Fruit fly (Drosophila melanogaster) whole organism, embryonic: Measurements from ENCODE around the gene CG33679.

Experiments used
- Awh ChIP-seq: fragments of 200-800 bp; sonication (Bioruptor generic); IDR thresholded peaks from 2 replicates; pipeline ENCODE4, ENCODE4 v1.3.6; 2022; ENCODE audit warnings: missing biosample characterization, missing genetic modification characterization
- CG11696 ChIP-seq: fragments of 200-800 bp; sonication (Bioruptor generic); IDR thresholded peaks from 2 replicates; pipeline ENCODE4 v1.3.6; 2022; ENCODE audit warnings: missing biosample characterization, missing genetic modification characterization
- CG12236 ChIP-seq: fragments of 200-800 bp; sonication (Bioruptor generic); optimal IDR thresholded peaks from 2 replicates; lab custom pipeline; 2016; ENCODE audit warnings: missing biosample characterization, missing genetic modification characterization
- CG13287 ChIP-seq: fragments of 200-800 bp; sonication (Bioruptor generic); IDR thresholded peaks from 2 replicates; pipeline ENCODE4 v1.3.6; 2022; ENCODE audit warnings: missing biosample characterization, missing genetic modification characterization; ENCODE audit not compliant: partially characterized antibody
- CG13894 ChIP-seq: fragments of 200-800 bp; sonication (Bioruptor generic); optimal IDR thresholded peaks from 3 replicates; lab custom pipeline; 2018; ENCODE audit warnings: missing biosample characterization, mild to moderate bottlenecking, missing genetic modification characterization, moderate library complexity
- CG1832 ChIP-seq: fragments of 200-800 bp; sonication (Bioruptor generic); optimal IDR thresholded peaks from 2 replicates; lab custom pipeline; 2017; ENCODE audit warnings: missing biosample characterization, mild to moderate bottlenecking, missing genetic modification characterization, inconsistent platforms
- CG18599 ChIP-seq: fragments of 200-800 bp; sonication (Bioruptor generic); optimal IDR thresholded peaks from 3 replicates; lab custom pipeline; 2017; ENCODE audit warnings: missing biosample characterization, missing genetic modification characterization, mild to moderate bottlenecking, moderate library complexity, missing genetic modification reagents
- CG18619 ChIP-seq: fragments of 200-800 bp; sonication (Bioruptor generic); optimal IDR thresholded peaks from 3 replicates; lab custom pipeline; 2017; ENCODE audit warnings: missing biosample characterization, mild to moderate bottlenecking, missing genetic modification characterization
- CG18764 ChIP-seq: fragments of 200-800 bp; sonication (Bioruptor generic); optimal IDR thresholded peaks from 3 replicates; lab custom pipeline; 2016; ENCODE audit warnings: missing biosample characterization, missing genetic modification characterization
- CG2129 ChIP-seq: fragments of 200-800 bp; sonication (Bioruptor generic); IDR thresholded peaks from 2 replicates; pipeline ENCODE4 v1.3.6; 2022; ENCODE audit warnings: missing biosample characterization, missing genetic modification characterization; ENCODE audit not compliant: partially characterized antibody
- CG2875 ChIP-seq: fragments of 200-800 bp; sonication (Bioruptor generic); optimal IDR thresholded peaks from 2 replicates; lab custom pipeline; 2017; ENCODE audit warnings: missing biosample characterization, mild to moderate bottlenecking, missing genetic modification characterization, missing genetic modification reagents
- CG31388 ChIP-seq: fragments of 200-800 bp; sonication (Bioruptor generic); optimal IDR thresholded peaks from 2 replicates; lab custom pipeline; 2016; ENCODE audit warnings: missing biosample characterization, missing genetic modification characterization
- CG6813 ChIP-seq: fragments of 200-800 bp; sonication (Bioruptor generic); optimal IDR thresholded peaks from 2 replicates; lab custom pipeline; 2017; ENCODE audit warnings: missing biosample characterization, missing genetic modification characterization, mild to moderate bottlenecking, moderate library complexity, missing genetic modification reagents
- CG7786 ChIP-seq: fragments of 200-800 bp; sonication (Bioruptor generic); optimal IDR thresholded peaks from 2 replicates; lab custom pipeline; 2016; ENCODE audit warnings: missing biosample characterization, missing genetic modification characterization
- CG8359 ChIP-seq: fragments of 200-800 bp; sonication (Bioruptor generic); optimal IDR thresholded peaks from 2 replicates; lab custom pipeline; 2017; ENCODE audit warnings: missing biosample characterization, mild to moderate bottlenecking, missing genetic modification characterization, borderline replicate concordance
- CG8765 ChIP-seq: fragments of 200-800 bp; sonication (Bioruptor generic); IDR thresholded peaks from 2 replicates; pipeline ENCODE4 v1.3.6; 2022; ENCODE audit warnings: missing biosample characterization, missing genetic modification characterization
- CG8924 ChIP-seq: fragments of 200-800 bp; optimal IDR thresholded peaks from 3 replicates; lab custom pipeline; 2019; ENCODE audit warnings: missing biosample characterization, mild to moderate bottlenecking, missing genetic modification characterization, moderate library complexity
- CG9727 ChIP-seq: fragments of 200-800 bp; sonication (Bioruptor generic); optimal IDR thresholded peaks from 3 replicates; lab custom pipeline; 2017; ENCODE audit warnings: missing biosample characterization, mild to moderate bottlenecking, missing genetic modification characterization
- CG9932 ChIP-seq: fragments of 200-800 bp; sonication (Bioruptor generic); IDR thresholded peaks from 2 replicates; pipeline ENCODE4 v1.3.6; 2022; ENCODE audit warnings: missing biosample characterization, missing genetic modification characterization
- D ChIP-seq, 2 experiments: fragments of 200-800 bp in 1 of 2; fragments of >200 bp in 1 of 2; sonication (Bioruptor generic) in 1 of 2; optimal IDR thresholded peaks; 2 replicates in 1 of 2; 3 replicates in 1 of 2; lab custom pipeline; 2017; ENCODE audit warnings: mild to moderate bottlenecking in 1 of 2, missing biosample characterization in 1 of 2, missing genetic modification characterization in 1 of 2, missing genetic modification reagents in 1 of 2
- Fer2 ChIP-seq: fragments of 200-800 bp; sonication (Bioruptor generic); optimal IDR thresholded peaks from 2 replicates; lab custom pipeline; 2018; ENCODE audit warnings: missing biosample characterization, mild to moderate bottlenecking, missing genetic modification characterization, moderate library complexity
- Fer3 ChIP-seq: fragments of 200-800 bp; sonication (Bioruptor generic); optimal IDR thresholded peaks from 2 replicates; lab custom pipeline; 2018; ENCODE audit warnings: missing biosample characterization, mild to moderate bottlenecking, missing genetic modification characterization, moderate library complexity
- Hr39 ChIP-seq: fragments of >200 bp; optimal IDR thresholded peaks from 2 replicates; lab custom pipeline; 2017
- Lim3 ChIP-seq: fragments of 200-800 bp; sonication (Bioruptor generic); IDR thresholded peaks from 2 replicates; pipeline ENCODE4 v1.3.6; 2022; ENCODE audit warnings: missing biosample characterization, missing genetic modification characterization
- MTF-1 ChIP-seq: fragments of 200-800 bp; sonication (Bioruptor generic); optimal IDR thresholded peaks from 2 replicates; lab custom pipeline; 2018; ENCODE audit warnings: missing biosample characterization, mild to moderate bottlenecking, missing genetic modification characterization, borderline replicate concordance
- Nf-YA ChIP-seq: fragments of 200-800 bp; sonication (Bioruptor generic); IDR thresholded peaks from 2 replicates; pipeline ENCODE4 v1.3.6; 2022; ENCODE audit warnings: missing biosample characterization, missing genetic modification characterization
- Pdp1 ChIP-seq, 2 experiments: fragments of 200-800 bp; sonication (Bioruptor generic); optimal IDR thresholded peaks; 3 replicates each; lab custom pipeline; 2016; ENCODE audit warnings: missing biosample characterization in 2 of 2, missing genetic modification characterization in 2 of 2, mild to moderate bottlenecking in 1 of 2, moderate library complexity in 1 of 2
- Rfx ChIP-seq: fragments of 200-800 bp; sonication (Bioruptor generic); IDR thresholded peaks from 2 replicates; pipeline ENCODE4 v1.3.6; 2022; ENCODE audit warnings: missing biosample characterization, missing genetic modification characterization
- Sry-δ ChIP-seq: fragments of 200-800 bp; sonication (Bioruptor generic); optimal IDR thresholded peaks from 2 replicates; lab custom pipeline; 2016; ENCODE audit warnings: missing biosample characterization, missing genetic modification characterization
- YL-1 ChIP-seq: fragments of 200-800 bp; sonication (Bioruptor generic); optimal IDR thresholded peaks from 3 replicates; lab custom pipeline; 2017; ENCODE audit warnings: missing biosample characterization, mild to moderate bottlenecking, missing genetic modification characterization
- ash1 ChIP-seq: fragments of 200-800 bp; sonication (Bioruptor generic); optimal IDR thresholded peaks from 2 replicates; lab custom pipeline; 2018; ENCODE audit warnings: missing biosample characterization, mild to moderate bottlenecking, missing genetic modification characterization
- dm ChIP-seq: fragments of 200-800 bp; sonication (Bioruptor generic); optimal IDR thresholded peaks from 3 replicates; lab custom pipeline; 2016; ENCODE audit warnings: missing biosample characterization, missing genetic modification characterization
- gsb ChIP-seq: fragments of 200-800 bp; sonication (Bioruptor generic); IDR thresholded peaks from 2 replicates; pipeline ENCODE4 v1.3.6; 2022; ENCODE audit warnings: missing biosample characterization, missing genetic modification characterization
- hkb ChIP-seq, 2 experiments: fragments of 200-800 bp in 1 of 2; fragments of >200 bp in 1 of 2; sonication (Bioruptor generic) in 1 of 2; IDR thresholded peaks in 1 of 2; optimal IDR thresholded peaks in 1 of 2; 2 replicates each; pipeline versions ENCODE4 v1.3.6 to Lab custom; 2017 to 2022; ENCODE audit warnings: missing biosample characterization in 1 of 2, missing genetic modification characterization in 1 of 2
- jigr1 ChIP-seq: fragments of 200-800 bp; sonication (Bioruptor generic); IDR thresholded peaks from 3 replicates; pipeline ENCODE4 v1.3.6; 2022; ENCODE audit warnings: missing biosample characterization, missing genetic modification characterization
- knrl ChIP-seq: fragments of 200-800 bp; sonication (Bioruptor generic); IDR thresholded peaks from 3 replicates; pipeline ENCODE4 v1.3.6; 2022; ENCODE audit warnings: missing biosample characterization, missing genetic modification characterization; ENCODE audit not compliant: partially characterized antibody
- lbe ChIP-seq: fragments of 200-800 bp; sonication (Bioruptor generic); optimal IDR thresholded peaks from 2 replicates; lab custom pipeline; 2016; ENCODE audit warnings: missing biosample characterization, mild to moderate bottlenecking, missing genetic modification characterization
- oc ChIP-seq: fragments of 200-800 bp; sonication (Bioruptor generic); optimal IDR thresholded peaks from 2 replicates; lab custom pipeline; 2018; ENCODE audit warnings: missing biosample characterization, mild to moderate bottlenecking, missing genetic modification characterization, moderate library complexity
- shn ChIP-seq: fragments of 200-800 bp; sonication (Bioruptor generic); optimal IDR thresholded peaks from 3 replicates; lab custom pipeline; 2016; ENCODE audit warnings: missing biosample characterization, missing genetic modification characterization
- slp2 ChIP-seq: fragments of 200-800 bp; sonication (Bioruptor generic); optimal IDR thresholded peaks from 2 replicates; lab custom pipeline; 2016; ENCODE audit warnings: missing biosample characterization, missing genetic modification characterization
- so ChIP-seq: fragments of 200-800 bp; sonication (Bioruptor generic); IDR thresholded peaks from 3 replicates; pipeline ENCODE4 v1.3.6; 2022; ENCODE audit warnings: missing biosample characterization, missing genetic modification characterization
- sqz ChIP-seq: fragments of 200-800 bp; sonication (Bioruptor generic); optimal IDR thresholded peaks from 3 replicates; lab custom pipeline; 2018; ENCODE audit warnings: missing biosample characterization, mild to moderate bottlenecking, missing genetic modification characterization
- tll ChIP-seq, 2 experiments: fragments of 200-800 bp in 1 of 2; fragments of >200 bp in 1 of 2; sonication (Bioruptor generic) in 1 of 2; optimal IDR thresholded peaks; 2 replicates each; lab custom pipeline; 2017 to 2019; ENCODE audit warnings: missing biosample characterization in 2 of 2, missing genetic modification characterization in 2 of 2, mild to moderate bottlenecking in 1 of 2, moderate library complexity in 1 of 2
- unc-4 ChIP-seq: fragments of 200-800 bp; sonication (Bioruptor generic); IDR thresholded peaks from 2 replicates; pipeline ENCODE4 v1.3.6; 2022; ENCODE audit warnings: missing biosample characterization, missing genetic modification characterization; ENCODE audit not compliant: partially characterized antibody
- wek ChIP-seq: fragments of 200-800 bp; sonication (Bioruptor generic); optimal IDR thresholded peaks from 3 replicates; lab custom pipeline; 2018; ENCODE audit warnings: missing biosample characterization, mild to moderate bottlenecking, missing genetic modification characterization, moderate library complexity
- zen ChIP-seq: fragments of 200-800 bp; sonication (Bioruptor generic); optimal IDR thresholded peaks from 3 replicates; lab custom pipeline; 2018; ENCODE audit warnings: missing biosample characterization, mild to moderate bottlenecking, missing genetic modification characterization, moderate library complexity

CG33679 gene

dm6 chr2L:15056359-15057220 lies 1.5 kb upstream of the CG33679 start (continued):
- TF ChIP-seq shn (GFP tag; lab: Kevin White, UChicago) (no peak), CG18599 (GFP tag; lab: Kevin White, UChicago) (peak; percentile 74), gsb (no peak), lbe (peak; percentile 59), CG13287 (GFP tag; lab: Robert Waterston, UW) (no peak), MTF-1 (GFP tag; lab: Kevin White, UChicago) (peak; percentile 27), Hr39 (lab: Kevin White, UChicago) (no peak), CG1832 (GFP tag; lab: Kevin White, UChicago) (peak; percentile 79), ash1 (GFP tag; lab: Kevin White, UChicago) (no peak), CG9932 (GFP tag; lab: Robert Waterston, UW) (peak; percentile 51), wek (GFP tag; lab: Kevin White, UChicago) (no peak), tll (GFP tag; optimal IDR thresholded peaks at IDR 0.05; lab: Kevin White, UChicago) (peak in 1 of 2 experiments; percentile 18), Fer2 (tag; lab: Kevin White, UChicago) (peak; percentile 14), Pdp1 (GFP tag; optimal IDR thresholded peaks at IDR 0.05; lab: Kevin White, UChicago) (peak; percentile 26 to 48), so (GFP tag; lab: Robert Waterston, UW) (0 out of 3 replicates have a peak, but pooled peaks have one; percentile 47), CG18764 (GFP tag; lab: Kevin White, UChicago) (peak; percentile 44), dm (GFP tag; lab: Kevin White, UChicago) (no peak), CG8359 (GFP tag; lab: Kevin White, UChicago) (peak; percentile 52), Nf-YA (GFP tag; lab: Robert Waterston, UW) (no peak), hkb (optimal IDR thresholded peaks at IDR 0.05; lab: Kevin White, UChicago) (no peak), hkb (GFP tag; IDR thresholded peaks at IDR 0.05; lab: Robert Waterston, UW) (peak; percentile 77), CG13894 (tag; lab: Kevin White, UChicago) (no peak), zen (tag; lab: Kevin White, UChicago) (peak; percentile 81), Awh (GFP tag; lab: Robert Waterston, UW) (0 out of 2 replicates have a peak, but pooled peaks have one; percentile 56), sqz (GFP tag; lab: Kevin White, UChicago) (peak; percentile 55), CG31388 (GFP tag; lab: Kevin White, UChicago) (peak; percentile 32), knrl (no peak), CG2129 (GFP tag; lab: Robert Waterston, UW) (no peak), oc (tag; lab: Kevin White, UChicago) (peak; percentile 63), CG8765 (peak; percentile 47; the same call in 1 of the 2 replicates), D (optimal IDR thresholded peaks at IDR 0.05; lab: Kevin White, UChicago) (no peak), D (GFP tag; optimal IDR thresholded peaks at IDR 0.05; lab: Kevin White, UChicago) (peak; percentile 81), jigr1 (GFP tag; lab: Robert Waterston, UW) (0 out of 3 replicates have a peak, but pooled peaks have one; percentile 29), CG8924 (tag; lab: Kevin White, UChicago) (peak; percentile 65), Sry-δ (GFP tag; lab: Kevin White, UChicago) (no peak), CG9727 (GFP tag; lab: Kevin White, UChicago) (peak; percentile 95), CG6813 (GFP tag; lab: Kevin White, UChicago) (peak; percentile 36), Fer3 (tag; lab: Kevin White, UChicago) (peak; percentile 58), CG7786 (no peak), CG11696 (GFP tag; lab: Robert Waterston, UW) (no peak), YL-1 (GFP tag; lab: Kevin White, UChicago) (no peak), slp2 (peak; percentile 39), Rfx (GFP tag; lab: Robert Waterston, UW) (peak; percentile 64), CG12236 (no peak), Lim3 (GFP tag; lab: Robert Waterston, UW) (no peak), CG18619 (GFP tag; lab: Kevin White, UChicago) (peak; percentile 51), CG2875 (GFP tag; lab: Kevin White, UChicago) (peak; percentile 71), unc-4 (GFP tag; lab: Robert Waterston, UW) (no peak)
